Fruit fly (Drosophila melanogaster) whole organism, prepupa: ENCODE data around the gene CG2818.
A peak's percentile ranks its signal among the peaks of the same experiment; 100 is the strongest.

ENCODE experiments used
- Blimp-1 ChIP-seq: fragments of 200-800 bp; sonication (Bioruptor generic); optimal IDR thresholded peaks from 3 replicates; lab custom pipeline; 2017; ENCODE audit warnings: missing biosample characterization, missing genetic modification characterization, mild to moderate bottlenecking, moderate library complexity, missing genetic modification reagents
- CG11762 ChIP-seq: fragments of 200-800 bp; sonication (Bioruptor generic); optimal IDR thresholded peaks from 3 replicates; lab custom pipeline; 2016; ENCODE audit warnings: missing biosample characterization, missing genetic modification characterization; ENCODE audit not compliant: insufficient read depth
- CG3032 ChIP-seq: fragments of 200-800 bp; optimal IDR thresholded peaks from 2 replicates; lab custom pipeline; 2019; ENCODE audit warnings: missing biosample characterization, mild to moderate bottlenecking, missing genetic modification characterization, moderate library complexity
- CG6854 ChIP-seq: fragments of 200-800 bp; sonication (Bioruptor generic); optimal IDR thresholded peaks from 2 replicates; lab custom pipeline; 2017; ENCODE audit warnings: missing biosample characterization, mild to moderate bottlenecking, missing genetic modification characterization
- CG8119 ChIP-seq: fragments of 200-800 bp; sonication (Bioruptor generic); IDR thresholded peaks from 3 replicates; pipeline ENCODE4 v1.3.6; 2022; ENCODE audit warnings: missing biosample characterization, missing genetic modification characterization
- Ets21C ChIP-seq: fragments of 200-800 bp; sonication (Bioruptor generic); optimal IDR thresholded peaks from 3 replicates; lab custom pipeline; 2016; ENCODE audit warnings: missing biosample characterization, missing genetic modification characterization
- OdsH ChIP-seq: fragments of 200-800 bp; sonication (Bioruptor generic); optimal IDR thresholded peaks from 3 replicates; lab custom pipeline; 2016; ENCODE audit warnings: missing biosample characterization, missing genetic modification characterization
- acj6 ChIP-seq: fragments of 200-800 bp; sonication (Bioruptor generic); optimal IDR thresholded peaks from 3 replicates; lab custom pipeline; 2016; ENCODE audit warnings: missing biosample characterization, missing genetic modification characterization
- eg ChIP-seq: fragments of 200-800 bp; sonication (Bioruptor generic); IDR thresholded peaks from 3 replicates; pipeline ENCODE4 v1.3.6; 2022; ENCODE audit warnings: missing biosample characterization, missing genetic modification characterization

DNA sequence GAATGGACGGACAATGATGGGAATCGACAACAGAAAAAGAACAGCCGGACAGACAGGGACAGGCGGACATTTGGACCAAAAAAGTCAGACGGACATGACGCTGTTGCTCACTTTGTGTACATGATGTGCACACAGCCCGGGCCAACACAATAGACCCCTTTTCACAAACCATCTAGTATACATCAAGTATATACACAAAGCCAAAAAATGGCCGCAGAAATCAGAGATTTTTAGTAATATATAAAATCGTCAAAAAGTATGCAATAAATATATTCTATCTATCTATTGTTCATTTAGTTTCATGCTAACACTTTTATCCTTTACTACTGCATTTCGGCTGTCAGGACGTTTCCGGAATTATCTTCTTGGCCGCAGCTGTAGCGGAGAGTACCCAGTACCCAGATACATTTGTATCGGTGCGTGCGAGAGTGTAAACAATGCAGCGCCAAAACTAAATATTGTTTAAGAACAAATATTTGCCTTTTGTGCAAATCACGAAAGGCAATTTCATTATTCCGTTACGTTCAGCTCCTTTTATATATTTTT is 6.3 kb downstream of the CG2818 start:
- TF ChIP-seq CG8119 (GFP tag; lab: Robert Waterston, UW) (no peak), CG3032 (tag; lab: Kevin White, UChicago) (no peak), CG6854 (no peak), Blimp-1 (GFP tag; lab: Kevin White, UChicago) (no peak), OdsH (GFP tag; lab: Kevin White, UChicago) (peak; percentile 40), eg (GFP tag; lab: Robert Waterston, UW) (no peak), CG11762 (GFP tag; lab: Kevin White, UChicago) (no peak), acj6 (GFP tag; lab: Kevin White, UChicago) (peak; percentile 39), Ets21C (GFP tag; lab: Kevin White, UChicago) (no peak)
